Fruit fly (Drosophila melanogaster) whole organism, embryonic: ENCODE data around the gene RhoGAP19D.

Source experiments
- CG10147 ChIP-seq: fragments of 200-800 bp; sonication (Bioruptor generic); optimal IDR thresholded peaks from 2 replicates; lab custom pipeline; 2019; ENCODE audit warnings: missing biosample characterization, mild to moderate bottlenecking, missing genetic modification characterization, moderate library complexity
- CG10543 ChIP-seq: fragments of 200-800 bp; sonication (Bioruptor generic); optimal IDR thresholded peaks from 3 replicates; lab custom pipeline; 2017; ENCODE audit warnings: missing biosample characterization, mild to moderate bottlenecking, missing genetic modification characterization, moderate library complexity
- CG10565 ChIP-seq: fragments of 200-800 bp; sonication (Bioruptor generic); optimal IDR thresholded peaks from 3 replicates; lab custom pipeline; 2016; ENCODE audit warnings: missing biosample characterization, mild to moderate bottlenecking, missing genetic modification characterization
- CG12071 ChIP-seq: fragments of 200-800 bp; sonication (Bioruptor generic); optimal IDR thresholded peaks from 3 replicates; lab custom pipeline; 2018; ENCODE audit warnings: missing biosample characterization, mild to moderate bottlenecking, missing genetic modification characterization
- CG17829 ChIP-seq: fragments of 200-800 bp; optimal IDR thresholded peaks from 2 replicates; lab custom pipeline; 2019; ENCODE audit warnings: missing biosample characterization, mild to moderate bottlenecking, missing genetic modification characterization, moderate library complexity
- CG2889 ChIP-seq: fragments of 200-800 bp; sonication (Bioruptor generic); IDR thresholded peaks from 3 replicates; pipeline ENCODE4 v1.3.6; 2022; ENCODE audit warnings: missing biosample characterization, missing genetic modification characterization
- CG3065 ChIP-seq: fragments of 200-800 bp; sonication (Bioruptor generic); optimal IDR thresholded peaks from 2 replicates; lab custom pipeline; 2016; ENCODE audit warnings: missing biosample characterization, missing genetic modification characterization
- CG3281 ChIP-seq: fragments of 200-800 bp; sonication (Bioruptor generic); optimal IDR thresholded peaks from 3 replicates; lab custom pipeline; 2017; ENCODE audit warnings: missing biosample characterization, mild to moderate bottlenecking, missing genetic modification characterization
- CG3407 ChIP-seq: fragments of 200-800 bp; sonication (Bioruptor generic); optimal IDR thresholded peaks from 2 replicates; lab custom pipeline; 2018; ENCODE audit warnings: missing biosample characterization, mild to moderate bottlenecking, missing genetic modification characterization
- CG4282 ChIP-seq: fragments of 200-800 bp; sonication (Bioruptor generic); optimal IDR thresholded peaks from 2 replicates; lab custom pipeline; 2016; ENCODE audit warnings: missing biosample characterization, missing genetic modification characterization
- CG4424 ChIP-seq: fragments of 200-800 bp; sonication (Bioruptor generic); optimal IDR thresholded peaks from 3 replicates; lab custom pipeline; 2016; ENCODE audit warnings: missing biosample characterization, missing genetic modification characterization
- CG4707 ChIP-seq: fragments of 200-800 bp; sonication (Bioruptor generic); optimal IDR thresholded peaks from 2 replicates; lab custom pipeline; 2018; ENCODE audit warnings: missing biosample characterization, mild to moderate bottlenecking, missing genetic modification characterization, moderate library complexity
- CG5180 ChIP-seq: fragments of 200-800 bp; sonication (Bioruptor generic); optimal IDR thresholded peaks from 3 replicates; lab custom pipeline; 2017; ENCODE audit warnings: missing biosample characterization, missing genetic modification characterization, mild to moderate bottlenecking, moderate library complexity, missing genetic modification reagents
- CG5953 ChIP-seq: fragments of 200-800 bp; sonication (Bioruptor generic); IDR thresholded peaks from 2 replicates; pipeline ENCODE4 v1.3.6; 2022; ENCODE audit warnings: missing biosample characterization, missing genetic modification characterization
- CG6689 ChIP-seq: fragments of 200-800 bp; sonication (Bioruptor generic); IDR thresholded peaks from 2 replicates; pipeline ENCODE4 v1.3.6; 2022; ENCODE audit warnings: missing biosample characterization, missing genetic modification characterization
- CG7372 ChIP-seq: fragments of 200-800 bp; sonication (Bioruptor generic); IDR thresholded peaks from 2 replicates; pipeline ENCODE4 v1.3.6; 2022; ENCODE audit warnings: missing biosample characterization, missing genetic modification characterization
- CG7745 ChIP-seq: fragments of 200-800 bp; sonication (Bioruptor generic); optimal IDR thresholded peaks from 2 replicates; lab custom pipeline; 2018; ENCODE audit warnings: missing biosample characterization, mild to moderate bottlenecking, missing genetic modification characterization, moderate library complexity
- CG8290 ChIP-seq, 3 experiments: fragments of 200-800 bp; sonication (Bioruptor generic); optimal IDR thresholded peaks; 2 replicates each; lab custom pipeline; 2016 to 2019; ENCODE audit warnings: missing biosample characterization in 3 of 3, missing genetic modification characterization in 3 of 3, mild to moderate bottlenecking in 2 of 3, moderate library complexity in 1 of 3
- CG9727 ChIP-seq: fragments of 200-800 bp; sonication (Bioruptor generic); optimal IDR thresholded peaks from 3 replicates; lab custom pipeline; 2017; ENCODE audit warnings: missing biosample characterization, mild to moderate bottlenecking, missing genetic modification characterization
- CG9817 ChIP-seq: fragments of 200-800 bp; sonication (Bioruptor generic); optimal IDR thresholded peaks from 2 replicates; lab custom pipeline; 2018; ENCODE audit warnings: missing biosample characterization, mild to moderate bottlenecking, missing genetic modification characterization, moderate library complexity
- Chrac-16 ChIP-seq: fragments of 200-800 bp; sonication (Bioruptor generic); optimal IDR thresholded peaks from 3 replicates; lab custom pipeline; 2016; ENCODE audit warnings: missing biosample characterization, missing genetic modification characterization
- Dref ChIP-seq: fragments of 200-800 bp; sonication (Bioruptor generic); IDR thresholded peaks from 2 replicates; pipeline ENCODE4 v1.3.6; 2022; ENCODE audit warnings: missing biosample characterization, missing genetic modification characterization
- E2f1 ChIP-seq: fragments of 200-800 bp; sonication (Bioruptor generic); IDR thresholded peaks from 2 replicates; pipeline ENCODE4 v1.3.6; 2022; ENCODE audit warnings: missing biosample characterization, missing genetic modification characterization
- Gug ChIP-seq: fragments of 200-800 bp; sonication (Bioruptor generic); IDR thresholded peaks from 4 replicates; pipeline ENCODE4 v1.3.6; 2022; ENCODE audit warnings: missing biosample characterization, missing genetic modification characterization
- Hmr ChIP-seq: fragments of 200-800 bp; sonication (Bioruptor generic); optimal IDR thresholded peaks from 3 replicates; lab custom pipeline; 2017; ENCODE audit warnings: mild to moderate bottlenecking, missing biosample characterization, missing genetic modification reagents, missing genetic modification characterization
- MBD-R2 ChIP-seq: fragments of 200-800 bp; sonication (Bioruptor generic); IDR thresholded peaks from 2 replicates; pipeline ENCODE4 v1.3.6; 2022; ENCODE audit warnings: missing biosample characterization, missing genetic modification characterization
- NC2β ChIP-seq: fragments of 200-800 bp; sonication (Bioruptor generic); optimal IDR thresholded peaks from 2 replicates; lab custom pipeline; 2016; ENCODE audit warnings: missing biosample characterization, missing genetic modification characterization
- Nf-YA ChIP-seq: fragments of 200-800 bp; sonication (Bioruptor generic); IDR thresholded peaks from 2 replicates; pipeline ENCODE4 v1.3.6; 2022; ENCODE audit warnings: missing biosample characterization, missing genetic modification characterization
- Sry-β ChIP-seq: fragments of 200-800 bp; sonication (Bioruptor generic); optimal IDR thresholded peaks from 2 replicates; lab custom pipeline; 2018; ENCODE audit warnings: missing biosample characterization, mild to moderate bottlenecking, missing genetic modification characterization, moderate library complexity
- Stat92E ChIP-seq, 3 experiments: fragments of >200 bp in 2 of 3; fragments of 200-800 bp in 1 of 3; sonication (Bioruptor generic) in 1 of 3; optimal IDR thresholded peaks; 2 replicates each; lab custom pipeline; 2017 to 2019; ENCODE audit warnings: missing biosample characterization in 3 of 3, missing genetic modification characterization in 3 of 3, mild to moderate bottlenecking in 1 of 3, moderate library complexity in 1 of 3
- abd-A ChIP-seq: fragments of 200-800 bp; sonication (Bioruptor generic); optimal IDR thresholded peaks from 3 replicates; lab custom pipeline; 2019; ENCODE audit warnings: missing biosample characterization, mild to moderate bottlenecking, missing genetic modification characterization, moderate library complexity
- bbx ChIP-seq: fragments of 200-800 bp; sonication (Bioruptor generic); IDR thresholded peaks from 2 replicates; pipeline ENCODE4 v1.3.6; 2022; ENCODE audit warnings: missing biosample characterization, missing genetic modification characterization; ENCODE audit not compliant: partially characterized antibody
- bowl ChIP-seq: fragments of 200-800 bp; sonication (Bioruptor generic); IDR thresholded peaks from 2 replicates; pipeline ENCODE4 v1.3.6; 2022; ENCODE audit warnings: missing biosample characterization, missing genetic modification characterization
- crp ChIP-seq, 2 experiments: fragments of 200-800 bp; sonication (Bioruptor generic); optimal IDR thresholded peaks; 2 replicates in 1 of 2; 3 replicates in 1 of 2; lab custom pipeline; 2017; ENCODE audit warnings: missing biosample characterization in 2 of 2, missing genetic modification characterization in 2 of 2, mild to moderate bottlenecking in 1 of 2, moderate library complexity in 1 of 2
- dati ChIP-seq: fragments of 200-800 bp; sonication (Bioruptor generic); IDR thresholded peaks from 2 replicates; pipeline ENCODE4 v1.3.6; 2022; ENCODE audit warnings: missing biosample characterization, missing genetic modification characterization
- eve ChIP-seq, 2 experiments: fragments of >200 bp; optimal IDR thresholded peaks; 2 replicates each; lab custom pipeline; 2017; ENCODE audit warnings: missing biosample characterization in 2 of 2, missing genetic modification characterization in 2 of 2
- fd3F ChIP-seq: fragments of 200-800 bp; sonication (Bioruptor generic); optimal IDR thresholded peaks from 2 replicates; lab custom pipeline; 2018; ENCODE audit warnings: missing biosample characterization, mild to moderate bottlenecking, missing genetic modification characterization, moderate library complexity
- grau ChIP-seq: fragments of 200-800 bp; optimal IDR thresholded peaks from 3 replicates; lab custom pipeline; 2019; ENCODE audit warnings: missing biosample characterization, mild to moderate bottlenecking, missing genetic modification characterization, moderate library complexity
- gt ChIP-seq: fragments of 200-800 bp; sonication (Bioruptor generic); IDR thresholded peaks from 2 replicates; pipeline ENCODE4 v1.3.6; 2022; ENCODE audit warnings: missing biosample characterization, missing genetic modification characterization
- kay ChIP-seq: fragments of 200-800 bp; sonication (Bioruptor generic); optimal IDR thresholded peaks from 2 replicates; lab custom pipeline; 2016; ENCODE audit warnings: missing biosample characterization, missing genetic modification characterization
- klu ChIP-seq: fragments of 200-800 bp; sonication (Bioruptor generic); IDR thresholded peaks from 2 replicates; pipeline ENCODE4 v1.3.6; 2022; ENCODE audit warnings: missing biosample characterization, missing genetic modification characterization
- lmd ChIP-seq: fragments of 200-800 bp; sonication (Bioruptor generic); IDR thresholded peaks from 2 replicates; pipeline ENCODE4 v1.3.6; 2022; ENCODE audit warnings: missing biosample characterization, missing genetic modification characterization
- pfk ChIP-seq: fragments of 200-800 bp; sonication (Bioruptor generic); optimal IDR thresholded peaks from 2 replicates; lab custom pipeline; 2018; ENCODE audit warnings: missing biosample characterization, mild to moderate bottlenecking, missing genetic modification characterization, moderate library complexity
- pzg ChIP-seq: fragments of 200-800 bp; sonication (Bioruptor generic); optimal IDR thresholded peaks from 3 replicates; lab custom pipeline; 2018; ENCODE audit warnings: missing biosample characterization, mild to moderate bottlenecking, missing genetic modification characterization, moderate library complexity
- scrt ChIP-seq: fragments of 200-800 bp; sonication (Bioruptor generic); optimal IDR thresholded peaks from 2 replicates; lab custom pipeline; 2018; ENCODE audit warnings: missing biosample characterization, mild to moderate bottlenecking, missing genetic modification characterization, moderate library complexity
- sisA ChIP-seq: fragments of 200-800 bp; sonication (Bioruptor generic); IDR thresholded peaks from 2 replicates; pipeline ENCODE4 v1.3.6; 2022; ENCODE audit warnings: missing biosample characterization, missing genetic modification characterization
- yki ChIP-seq: fragments of >200 bp; optimal IDR thresholded peaks from 3 replicates; lab custom pipeline; 2018
- zf30C ChIP-seq: fragments of 200-800 bp; sonication (Bioruptor generic); optimal IDR thresholded peaks from 3 replicates; lab custom pipeline; 2018; ENCODE audit warnings: missing biosample characterization, mild to moderate bottlenecking, missing genetic modification characterization

RhoGAP19D gene

dm6 chrX:20495767-20496656, 14.5 kb downstream of the RhoGAP19D start (continued):
- TF ChIP-seq CG4424 (GFP tag; lab: Kevin White, UChicago): peak; percentile 68
- TF ChIP-seq eve (GFP tag; optimal IDR thresholded peaks at IDR 0.05; lab: Kevin White, UChicago): peak in 1 of 2 experiments; percentile 86
- TF ChIP-seq CG6689 (GFP tag; lab: Robert Waterston, UW): peak; percentile 50; the same call in 1 of the 2 replicates
- TF ChIP-seq MBD-R2 (GFP tag; lab: Robert Waterston, UW): no peak; the same call in 1 of the 2 replicates
- TF ChIP-seq Nf-YA (GFP tag; lab: Robert Waterston, UW): no peak
- peak; percentile 47 for TF ChIP-seq CG17829
- TF ChIP-seq zf30C (GFP tag; lab: Kevin White, UChicago): no peak
- TF ChIP-seq CG7372: 0 out of 2 replicates have a peak, but pooled peaks have one; percentile 35
- no peak for TF ChIP-seq CG4282
- peak; percentile 49 for TF ChIP-seq CG3281 (GFP tag; lab: Kevin White, UChicago)
- TF ChIP-seq Chrac-16 (GFP tag; lab: Kevin White, UChicago): peak; percentile 50
- peak; percentile 71 for TF ChIP-seq CG9727 (GFP tag; lab: Kevin White, UChicago)
- no peak for TF ChIP-seq pfk
- no peak for TF ChIP-seq bbx (GFP tag; lab: Robert Waterston, UW)
- no peak for TF ChIP-seq Stat92E (GFP tag; optimal IDR thresholded peaks at IDR 0.05; lab: Kevin White, UChicago)
- peak; percentile 50; the same call in 2 of the 4 replicates for TF ChIP-seq Gug (GFP tag; lab: Robert Waterston, UW)
- TF ChIP-seq Sry-β: no peak
- no peak for TF ChIP-seq CG2889 (GFP tag; lab: Robert Waterston, UW)
- TF ChIP-seq CG5953 (GFP tag; lab: Robert Waterston, UW): no peak
- peak; percentile 66 for TF ChIP-seq CG3065 (GFP tag; lab: Kevin White, UChicago)
- TF ChIP-seq klu (GFP tag; lab: Robert Waterston, UW): no peak
- TF ChIP-seq CG10147: no peak
- no peak for TF ChIP-seq crp (GFP tag; optimal IDR thresholded peaks at IDR 0.05; lab: Kevin White, UChicago)
- no peak for TF ChIP-seq CG8290 (GFP tag; optimal IDR thresholded peaks at IDR 0.05; lab: Kevin White, UChicago)
- TF ChIP-seq CG8290 (tag; optimal IDR thresholded peaks at IDR 0.05; lab: Kevin White, UChicago): peak in 1 of 2 experiments; percentile 34
- no peak for TF ChIP-seq gt (GFP tag; lab: Robert Waterston, UW)
- no peak for TF ChIP-seq CG12071 (GFP tag; lab: Kevin White, UChicago)
- TF ChIP-seq fd3F (GFP tag; lab: Kevin White, UChicago): peak; percentile 14
- TF ChIP-seq CG4707 (GFP tag; lab: Kevin White, UChicago): no peak
- peak; percentile 8 for TF ChIP-seq kay (GFP tag; lab: Kevin White, UChicago)
- peak; percentile 63 for TF ChIP-seq sisA (GFP tag; lab: Robert Waterston, UW)
- peak; percentile 36 for TF ChIP-seq Hmr (GFP tag; lab: Kevin White, UChicago)
- TF ChIP-seq NC2β (GFP tag; lab: Kevin White, UChicago): peak; percentile 42
- peak; percentile 5 for TF ChIP-seq CG5180
- TF ChIP-seq CG10543 (GFP tag; lab: Kevin White, UChicago): no peak
- no peak for TF ChIP-seq CG10565 (GFP tag; lab: Kevin White, UChicago)
- peak; percentile 69 for TF ChIP-seq abd-A
- TF ChIP-seq bowl (GFP tag; lab: Robert Waterston, UW): no peak
- no peak for TF ChIP-seq yki (lab: Kevin White, UChicago)
- no peak for TF ChIP-seq Dref (GFP tag; lab: Robert Waterston, UW)
- TF ChIP-seq lmd (GFP tag; lab: Robert Waterston, UW): peak; percentile 62
- peak; percentile 42 for TF ChIP-seq E2f1 (GFP tag; lab: Robert Waterston, UW)
- peak; percentile 23 for TF ChIP-seq CG3407 (GFP tag; lab: Kevin White, UChicago)
- TF ChIP-seq CG9817 (tag; lab: Kevin White, UChicago): peak; percentile 27
- no peak for TF ChIP-seq pzg
- no peak for TF ChIP-seq CG7745 (tag; lab: Kevin White, UChicago)
- peak; percentile 39 for TF ChIP-seq scrt (GFP tag; lab: Kevin White, UChicago)
- no peak for TF ChIP-seq dati (GFP tag; lab: Robert Waterston, UW)
- peak; percentile 58 for TF ChIP-seq grau
